Fruit fly (Drosophila melanogaster) whole organism, embryonic: ENCODE results near the gene Rift.

Source experiments
- Ada2b ChIP-seq: fragments of 200-800 bp; sonication (Bioruptor generic); IDR thresholded peaks from 2 replicates; pipeline ENCODE4 v1.3.6; 2022; ENCODE audit warnings: missing biosample characterization, missing genetic modification characterization
- B-H1 ChIP-seq: fragments of 200-800 bp; sonication (Bioruptor generic); IDR thresholded peaks from 3 replicates; pipeline ENCODE4 v1.3.6; 2022; ENCODE audit warnings: missing biosample characterization, missing genetic modification characterization
- CG10565 ChIP-seq: fragments of 200-800 bp; sonication (Bioruptor generic); optimal IDR thresholded peaks from 3 replicates; lab custom pipeline; 2016; ENCODE audit warnings: missing biosample characterization, mild to moderate bottlenecking, missing genetic modification characterization
- CG13287 ChIP-seq: fragments of 200-800 bp; sonication (Bioruptor generic); IDR thresholded peaks from 2 replicates; pipeline ENCODE4 v1.3.6; 2022; ENCODE audit warnings: missing biosample characterization, missing genetic modification characterization; ENCODE audit not compliant: partially characterized antibody
- CG13775 ChIP-seq: fragments of 200-800 bp; sonication (Bioruptor generic); optimal IDR thresholded peaks from 3 replicates; lab custom pipeline; 2017; ENCODE audit warnings: missing biosample characterization, mild to moderate bottlenecking, missing genetic modification characterization
- CG1603 ChIP-seq: fragments of 200-800 bp; sonication (Bioruptor generic); optimal IDR thresholded peaks from 2 replicates; lab custom pipeline; 2019; ENCODE audit warnings: missing biosample characterization, mild to moderate bottlenecking, missing genetic modification characterization, moderate library complexity
- CG1792 ChIP-seq: fragments of 200-800 bp; sonication (Bioruptor generic); optimal IDR thresholded peaks from 2 replicates; lab custom pipeline; 2016; ENCODE audit warnings: missing biosample characterization, missing genetic modification characterization
- CG2116 ChIP-seq: fragments of 200-800 bp; sonication (Bioruptor generic); optimal IDR thresholded peaks from 3 replicates; lab custom pipeline; 2018; ENCODE audit warnings: missing biosample characterization, mild to moderate bottlenecking, missing genetic modification characterization
- CG2120 ChIP-seq: fragments of 200-800 bp; sonication (Bioruptor generic); optimal IDR thresholded peaks from 3 replicates; lab custom pipeline; 2016; ENCODE audit warnings: missing biosample characterization, missing genetic modification characterization
- CG32767 ChIP-seq: fragments of 200-800 bp; sonication (Bioruptor generic); IDR thresholded peaks from 2 replicates; pipeline ENCODE4 v1.3.6; 2022; ENCODE audit warnings: missing biosample characterization, missing genetic modification characterization
- CG3995 ChIP-seq: fragments of 200-800 bp; sonication (Bioruptor generic); optimal IDR thresholded peaks from 3 replicates; lab custom pipeline; 2016; ENCODE audit warnings: missing biosample characterization, missing genetic modification characterization
- CG42726 ChIP-seq: fragments of 200-800 bp; sonication (Bioruptor generic); IDR thresholded peaks from 2 replicates; pipeline ENCODE4 v1.3.6; 2022; ENCODE audit warnings: missing biosample characterization, missing genetic modification characterization; ENCODE audit not compliant: partially characterized antibody
- CG4424 ChIP-seq: fragments of 200-800 bp; sonication (Bioruptor generic); optimal IDR thresholded peaks from 3 replicates; lab custom pipeline; 2016; ENCODE audit warnings: missing biosample characterization, missing genetic modification characterization
- CG5245 ChIP-seq: fragments of 200-800 bp; sonication (Bioruptor generic); optimal IDR thresholded peaks from 3 replicates; lab custom pipeline; 2016; ENCODE audit warnings: missing biosample characterization, missing genetic modification characterization
- Dek ChIP-seq: fragments of 200-800 bp; sonication (Bioruptor generic); optimal IDR thresholded peaks from 3 replicates; lab custom pipeline; 2019; ENCODE audit warnings: missing biosample characterization, mild to moderate bottlenecking, missing genetic modification characterization, moderate library complexity
- Dip3 ChIP-seq: fragments of 200-800 bp; sonication (Bioruptor generic); optimal IDR thresholded peaks from 3 replicates; lab custom pipeline; 2016; ENCODE audit warnings: missing biosample characterization, missing genetic modification characterization
- Dp ChIP-seq: fragments of 200-800 bp; sonication (Bioruptor generic); optimal IDR thresholded peaks from 2 replicates; lab custom pipeline; 2018; ENCODE audit warnings: missing biosample characterization, mild to moderate bottlenecking, missing genetic modification characterization, moderate library complexity
- Dref ChIP-seq: fragments of 200-800 bp; sonication (Bioruptor generic); IDR thresholded peaks from 2 replicates; pipeline ENCODE4 v1.3.6; 2022; ENCODE audit warnings: missing biosample characterization, missing genetic modification characterization
- HLH4C ChIP-seq: fragments of 200-800 bp; sonication (Bioruptor generic); IDR thresholded peaks from 3 replicates; pipeline ENCODE4 v1.3.6; 2022; ENCODE audit warnings: missing biosample characterization, missing genetic modification characterization; ENCODE audit not compliant: partially characterized antibody
- HLH54F ChIP-seq: fragments of 200-800 bp; sonication (Bioruptor generic); optimal IDR thresholded peaks from 3 replicates; lab custom pipeline; 2016; ENCODE audit warnings: missing biosample characterization, missing genetic modification characterization
- Lpt ChIP-seq: fragments of >200 bp; optimal IDR thresholded peaks from 2 replicates; lab custom pipeline; 2018; ENCODE audit warnings: missing biosample characterization, missing genetic modification characterization
- MBD-R2 ChIP-seq: fragments of 200-800 bp; sonication (Bioruptor generic); IDR thresholded peaks from 2 replicates; pipeline ENCODE4 v1.3.6; 2022; ENCODE audit warnings: missing biosample characterization, missing genetic modification characterization
- Myb ChIP-seq: fragments of 200-800 bp; sonication (Bioruptor generic); optimal IDR thresholded peaks from 2 replicates; lab custom pipeline; 2016; ENCODE audit warnings: missing biosample characterization, missing genetic modification characterization
- NC2β ChIP-seq: fragments of 200-800 bp; sonication (Bioruptor generic); optimal IDR thresholded peaks from 2 replicates; lab custom pipeline; 2016; ENCODE audit warnings: missing biosample characterization, missing genetic modification characterization
- Nf-YA ChIP-seq: fragments of 200-800 bp; sonication (Bioruptor generic); IDR thresholded peaks from 2 replicates; pipeline ENCODE4 v1.3.6; 2022; ENCODE audit warnings: missing biosample characterization, missing genetic modification characterization
- Scr ChIP-seq: fragments of 200-800 bp; sonication (Bioruptor generic); IDR thresholded peaks from 2 replicates; pipeline ENCODE4 v1.3.6; 2022; ENCODE audit warnings: missing biosample characterization, missing genetic modification characterization; ENCODE audit not compliant: partially characterized antibody
- Six4 ChIP-seq: fragments of 200-800 bp; sonication (Bioruptor generic); optimal IDR thresholded peaks from 2 replicates; lab custom pipeline; 2016; ENCODE audit warnings: missing biosample characterization, missing genetic modification characterization
- Sry-δ ChIP-seq: fragments of 200-800 bp; sonication (Bioruptor generic); optimal IDR thresholded peaks from 2 replicates; lab custom pipeline; 2016; ENCODE audit warnings: missing biosample characterization, missing genetic modification characterization
- Trl ChIP-seq, 3 experiments: fragments of >200 bp in 2 of 3; fragments of 200-800 bp in 1 of 3; sonication (Bioruptor generic) in 1 of 3; optimal IDR thresholded peaks; 2 replicates in 1 of 3; 3 replicates in 2 of 3; lab custom pipeline; 2016 to 2017; ENCODE audit warnings: missing biosample characterization in 1 of 3, missing genetic modification characterization in 1 of 3
- Vsx1 ChIP-seq: fragments of 200-800 bp; sonication (Bioruptor generic); optimal IDR thresholded peaks from 2 replicates; lab custom pipeline; 2017; ENCODE audit warnings: missing biosample characterization, mild to moderate bottlenecking, missing genetic modification characterization, missing genetic modification reagents
- Xrp1 ChIP-seq: fragments of 200-800 bp; sonication (Bioruptor generic); IDR thresholded peaks from 2 replicates; pipeline ENCODE4 v1.3.6; 2022; ENCODE audit warnings: missing biosample characterization, missing genetic modification characterization
- amos ChIP-seq: fragments of 200-800 bp; sonication (Bioruptor generic); IDR thresholded peaks from 2 replicates; pipeline ENCODE4 v1.3.6; 2022; ENCODE audit warnings: missing biosample characterization, missing genetic modification characterization; ENCODE audit not compliant: partially characterized antibody
- bsh ChIP-seq, 2 experiments: fragments of 200-800 bp; sonication (Bioruptor generic); optimal IDR thresholded peaks; 2 replicates each; lab custom pipeline; 2017 to 2018; ENCODE audit warnings: mild to moderate bottlenecking in 2 of 2, missing biosample characterization in 2 of 2, missing genetic modification characterization in 2 of 2, moderate library complexity in 1 of 2
- chif ChIP-seq, 2 experiments: fragments of 200-800 bp; sonication (Bioruptor generic); optimal IDR thresholded peaks; 3 replicates each; lab custom pipeline; 2016; ENCODE audit warnings: missing biosample characterization in 2 of 2, missing genetic modification characterization in 2 of 2
- hbn ChIP-seq: fragments of 200-800 bp; sonication (Bioruptor generic); IDR thresholded peaks from 2 replicates; pipeline ENCODE4 v1.3.6; 2022; ENCODE audit warnings: missing biosample characterization, missing genetic modification characterization; ENCODE audit not compliant: partially characterized antibody
- hth ChIP-seq: fragments of >200 bp; optimal IDR thresholded peaks from 2 replicates; lab custom pipeline; 2017; ENCODE audit warnings: inconsistent platforms
- lilli ChIP-seq: fragments of 200-800 bp; sonication (Bioruptor generic); optimal IDR thresholded peaks from 3 replicates; lab custom pipeline; 2016; ENCODE audit warnings: missing biosample characterization, missing genetic modification characterization
- mam ChIP-seq: fragments of 200-800 bp; sonication (Bioruptor generic); optimal IDR thresholded peaks from 3 replicates; lab custom pipeline; 2016; ENCODE audit warnings: missing biosample characterization, missing genetic modification characterization
- nerfin-1 ChIP-seq: fragments of 200-800 bp; sonication (Bioruptor generic); optimal IDR thresholded peaks from 3 replicates; lab custom pipeline; 2019; ENCODE audit warnings: missing biosample characterization, mild to moderate bottlenecking, missing genetic modification characterization, moderate library complexity
- nmo ChIP-seq: fragments of 200-800 bp; sonication (Bioruptor generic); optimal IDR thresholded peaks from 2 replicates; lab custom pipeline; 2018; ENCODE audit warnings: missing biosample characterization, mild to moderate bottlenecking, missing genetic modification characterization, moderate library complexity
- prd ChIP-seq, 3 experiments: fragments of >200 bp in 2 of 3; fragments of 200-800 bp in 1 of 3; sonication (Bioruptor generic) in 1 of 3; optimal IDR thresholded peaks in 2 of 3; IDR thresholded peaks in 1 of 3; 2 replicates in 2 of 3; 3 replicates in 1 of 3; pipeline versions ENCODE4 v1.3.6 to Lab custom; 2017 to 2022; ENCODE audit warnings: missing biosample characterization in 1 of 3, missing genetic modification characterization in 1 of 3
- pum ChIP-seq: fragments of 200-800 bp; sonication (Bioruptor generic); optimal IDR thresholded peaks from 2 replicates; lab custom pipeline; 2016; ENCODE audit warnings: missing biosample characterization, missing genetic modification characterization
- pzg ChIP-seq: fragments of 200-800 bp; sonication (Bioruptor generic); optimal IDR thresholded peaks from 3 replicates; lab custom pipeline; 2018; ENCODE audit warnings: missing biosample characterization, mild to moderate bottlenecking, missing genetic modification characterization, moderate library complexity
- seq ChIP-seq: fragments of 200-800 bp; sonication (Bioruptor generic); IDR thresholded peaks from 2 replicates; pipeline ENCODE4 v1.3.6; 2022; ENCODE audit warnings: missing biosample characterization, missing genetic modification characterization
- slbo ChIP-seq: fragments of 200-800 bp; sonication (Bioruptor generic); IDR thresholded peaks from 2 replicates; pipeline ENCODE4 v1.3.6; 2022; ENCODE audit warnings: missing biosample characterization, missing genetic modification characterization
- so ChIP-seq: fragments of 200-800 bp; sonication (Bioruptor generic); IDR thresholded peaks from 3 replicates; pipeline ENCODE4 v1.3.6; 2022; ENCODE audit warnings: missing biosample characterization, missing genetic modification characterization

Gene Rift

dm6 chr3R:31794457-31794856 is 15.5 kb downstream of the Rift start (continued):
- TF ChIP-seq Six4 (GFP tag; lab: Kevin White, UChicago) (no peak), HLH4C (GFP tag; lab: Robert Waterston, UW) (no peak), pzg (GFP tag; lab: Kevin White, UChicago) (peak; percentile 77), Sry-δ (peak; percentile 16)

- TF ChIP-seq Myb (GFP tag; lab: Kevin White, UChicago) (peak; percentile 74), Dip3 (GFP tag; lab: Kevin White, UChicago) (peak; percentile 26), Sry-δ (peak; percentile 83), CG13287 (GFP tag; lab: Robert Waterston, UW) (peak; percentile 76), nmo (GFP tag; lab: Kevin White, UChicago) (peak; percentile 36), seq (GFP tag; lab: Robert Waterston, UW) (no peak), B-H1 (GFP tag; lab: Robert Waterston, UW) (no peak), CG5245 (GFP tag; lab: Kevin White, UChicago) (no peak), prd (optimal IDR thresholded peaks at IDR 0.05; lab: Kevin White, UChicago) (no peak), prd (GFP tag; IDR thresholded peaks at IDR 0.05; lab: Robert Waterston, UW) (peak; percentile 38; the same call in 1 of the 3 replicates), nerfin-1 (tag; lab: Kevin White, UChicago) (no peak), CG1603 (tag; lab: Kevin White, UChicago) (peak; percentile 52), CG2116 (GFP tag; lab: Kevin White, UChicago) (peak; percentile 84), Dek (tag; lab: Kevin White, UChicago) (no peak), Xrp1 (GFP tag; lab: Robert Waterston, UW) (peak; percentile 54), CG3995 (peak; percentile 37), bsh (GFP tag; optimal IDR thresholded peaks at IDR 0.05; lab: Kevin White, UChicago) (no peak), pum (GFP tag; lab: Kevin White, UChicago) (peak; percentile 37), CG42726 (GFP tag; lab: Robert Waterston, UW) (no peak), HLH54F (GFP tag; lab: Kevin White, UChicago) (peak; percentile 31), MBD-R2 (GFP tag; lab: Robert Waterston, UW) (peak; percentile 35; the same call in 1 of the 2 replicates), pzg (GFP tag; lab: Kevin White, UChicago) (peak; percentile 79), CG32767 (GFP tag; lab: Robert Waterston, UW) (no peak), Trl (optimal IDR thresholded peaks at IDR 0.05; lab: Kevin White, UChicago) (no peak), Trl (GFP tag; optimal IDR thresholded peaks at IDR 0.05; lab: Kevin White, UChicago) (peak; percentile 42), CG4424 (peak; percentile 24), amos (GFP tag; lab: Robert Waterston, UW) (peak; percentile 65), Vsx1 (no peak), hbn (GFP tag; lab: Robert Waterston, UW) (peak; percentile 64), CG13775 (GFP tag; lab: Kevin White, UChicago) (peak; percentile 27), NC2β (GFP tag; lab: Kevin White, UChicago) (peak; percentile 55), Dref (GFP tag; lab: Robert Waterston, UW) (peak; percentile 71), Ada2b (peak; percentile 57), so (GFP tag; lab: Robert Waterston, UW) (0 out of 3 replicates have a peak, but pooled peaks have one; percentile 38), Scr (GFP tag; lab: Robert Waterston, UW) (peak; percentile 69), Dp (GFP tag; lab: Kevin White, UChicago) (peak; percentile 33), slbo (peak; percentile 43), hth (lab: Kevin White, UChicago) (no peak), chif (GFP tag; optimal IDR thresholded peaks at IDR 0.05; lab: Kevin White, UChicago) (peak in 1 of 2 experiments; percentile 31), CG1792 (peak; percentile 25), Nf-YA (GFP tag; lab: Robert Waterston, UW) (no peak), CG2120 (peak; percentile 68), mam (peak; percentile 60), Lpt (GFP tag; lab: Kevin White, UChicago) (no peak), lilli (peak; percentile 58), CG10565 (GFP tag; lab: Kevin White, UChicago) (no peak)
These were observed 16.1 kb downstream of the Rift start, which contains the start of the genes Mccc1 and Acf for dm6 chr3R:31793664-31794417. Gene Mccc1 (minus strand): TSS chr3R:31793907. Gene Acf (plus strand): TSS chr3R:31793981.
